Worm (Caenorhabditis elegans): Measurements from ENCODE around the gene dyf-4.

- TF ChIP-seq ZK546.5 (tag; optimal IDR thresholded peaks at IDR 0.05) = no peak
- no peak for TF ChIP-seq nhr-77 (tag; optimal IDR thresholded peaks at IDR 0.05)
- TF ChIP-seq nhr-23 (tag; optimal IDR thresholded peaks at IDR 0.05) = no peak
- no peak for TF ChIP-seq unc-62 (GFP tag; optimal IDR thresholded peaks at IDR 0.05)
- no peak for TF ChIP-seq nhr-76 (tag; optimal IDR thresholded peaks at IDR 0.05)
These were observed 8.4 kb downstream of the dyf-4 start, which contains the start of gene cal-1 for ce11 chrV:12517148-12517547.
